Worm (Caenorhabditis elegans): ENCODE results near the gene F08F1.4.

- no peak for TF ChIP-seq tab-1 (GFP tag; IDR thresholded peaks at IDR 0.05)
- no peak for TF ChIP-seq ref-1 (GFP tag; conservative IDR thresholded peaks at IDR 0.05)
- no peak for TF ChIP-seq cog-1 (tag; optimal IDR thresholded peaks at IDR 0.05)
These were observed 25.5 kb downstream of the F08F1.4 start for ce11 chrX:8438756-8439155.
